Worm (Caenorhabditis elegans) whole organism, young adult: Measurements from ENCODE around the gene dhs-17.

Experiments
- F23B12.7 ChIP-seq: sonication (generic microtip); optimal IDR thresholded peaks from 2 replicates; lab custom pipeline; 2017; ENCODE audit warnings: missing genetic modification characterization, mild to moderate bottlenecking, missing compliant biosample characterization, antibody characterized with exemption, moderate library complexity; ENCODE audit not compliant: insufficient read depth
- dox-1 ChIP-seq: fragments of 200-800 bp; sonication (Bioruptor generic); IDR thresholded peaks from 2 replicates; pipeline ENCODE4 v1.3.6; 2022; ENCODE audit warnings: missing genetic modification reagents, missing genetic modification characterization, missing compliant biosample characterization
- dpff-1 ChIP-seq: sonication (generic microtip); optimal IDR thresholded peaks from 2 replicates; lab custom pipeline; 2017; ENCODE audit warnings: mild to moderate bottlenecking, missing genetic modification characterization, missing compliant biosample characterization
- snpc-1.3 ChIP-seq: sonication (generic microtip); optimal IDR thresholded peaks from 2 replicates; lab custom pipeline; 2017; ENCODE audit warnings: missing genetic modification characterization, mild to moderate bottlenecking, missing compliant biosample characterization, antibody characterized with exemption, moderate library complexity, missing genotype, missing genetic modification reagents; ENCODE audit not compliant: insufficient read depth
- snpc-3.4 ChIP-seq: sonication (generic microtip); optimal IDR thresholded peaks from 2 replicates; lab custom pipeline; 2017; ENCODE audit warnings: missing genetic modification characterization, mild to moderate bottlenecking, missing compliant biosample characterization, antibody characterized with exemption, moderate library complexity, missing genotype, missing genetic modification reagents

ce11 chrV:6016097-6016496 lies 18.5 kb downstream of the dhs-17 start:
- no peak for TF ChIP-seq snpc-3.4 (tag; lab: Kevin White, UChicago)
- TF ChIP-seq dox-1 (GFP tag; lab: Robert Waterston, UW), result no peak
- TF ChIP-seq F23B12.7 (tag; lab: Kevin White, UChicago), result no peak
- no peak for TF ChIP-seq dpff-1
- TF ChIP-seq snpc-1.3 (tag; lab: Kevin White, UChicago), result no peak
